Fruit fly (Drosophila melanogaster): ENCODE results near the gene Crtc.

Crtc gene

DNA sequence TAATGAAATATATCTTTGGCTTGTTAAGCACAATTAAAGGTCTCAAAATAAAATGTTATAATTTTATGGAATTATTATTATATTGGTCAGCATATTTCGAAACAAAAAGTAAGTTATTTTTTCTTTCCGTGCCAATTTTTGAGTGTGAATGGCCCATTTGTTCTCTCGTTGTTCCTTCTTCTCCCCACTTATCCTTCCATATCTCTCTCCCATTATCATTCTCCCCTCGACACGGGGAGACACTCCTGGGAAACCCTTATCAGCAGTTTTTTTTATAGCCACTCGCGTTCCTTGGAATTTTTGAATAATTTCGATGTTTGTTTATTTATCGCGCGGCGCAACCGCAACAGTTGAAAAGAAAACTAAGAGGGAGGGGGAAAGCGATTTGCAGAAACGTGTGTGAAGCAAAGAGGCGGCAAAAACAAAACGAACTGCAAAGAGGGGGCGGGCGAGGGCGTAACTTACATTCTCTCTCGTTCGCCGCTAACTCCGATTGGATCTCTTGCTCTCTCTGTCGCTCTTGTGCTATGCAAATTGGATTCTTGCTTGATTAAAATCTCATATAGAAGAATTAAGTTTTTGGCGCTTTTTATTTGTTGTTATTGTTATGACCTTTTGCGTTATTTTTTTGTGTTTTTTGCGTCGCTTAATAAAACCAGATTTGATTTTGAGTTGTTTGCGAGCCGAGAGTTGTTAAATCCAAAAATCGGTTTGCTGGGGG is 1.2 kb downstream of the Crtc start:
- TF ChIP-seq pad (GFP tag; optimal IDR thresholded peaks at IDR 0.05) = peak; percentile 68
- TF ChIP-seq tj (GFP tag; optimal IDR thresholded peaks at IDR 0.05) = no peak
- TF ChIP-seq Hr96 (GFP tag; optimal IDR thresholded peaks at IDR 0.05) = no peak
- TF ChIP-seq CG1620 (GFP tag; optimal IDR thresholded peaks at IDR 0.05) = no peak
- no peak for TF ChIP-seq CG7045 (GFP tag; optimal IDR thresholded peaks at IDR 0.05)
- no peak for TF ChIP-seq CG33017 (tag; optimal IDR thresholded peaks at IDR 0.05)
- peak; percentile 82 for TF ChIP-seq kay (GFP tag; ENCODE audit: borderline replicate concordance)
- no peak for TF ChIP-seq Crg-1 (GFP tag; optimal IDR thresholded peaks at IDR 0.05)

DNA sequence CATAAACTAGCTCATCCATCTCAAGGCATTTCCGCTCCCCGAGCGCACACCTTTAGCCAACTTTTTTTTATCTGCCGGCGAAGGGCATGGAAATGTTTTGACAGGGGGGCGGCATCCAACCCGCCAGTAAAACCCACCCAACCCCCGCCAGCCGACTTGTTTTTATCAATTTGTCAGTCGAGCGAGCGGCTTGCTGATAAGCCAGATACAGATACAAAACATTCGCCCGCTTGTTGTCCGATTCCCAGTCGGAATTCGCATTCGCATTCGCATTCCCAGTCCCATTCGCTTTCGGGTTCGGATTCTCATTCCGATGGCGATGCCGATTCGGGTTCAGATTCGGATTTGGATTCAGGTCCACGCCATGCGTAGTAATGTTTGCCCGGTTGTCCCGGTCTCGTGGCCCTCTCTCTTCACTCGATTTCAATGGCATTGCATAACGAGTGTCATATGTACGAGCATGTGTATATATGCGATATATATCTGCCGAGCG is 3.9 kb downstream of the Crtc start:
- peak; percentile 6 for TF ChIP-seq CG14711 (tag; optimal IDR thresholded peaks at IDR 0.05)
- TF ChIP-seq pad (GFP tag; optimal IDR thresholded peaks at IDR 0.05) = peak; percentile 25
- TF ChIP-seq Mnt (GFP tag; optimal IDR thresholded peaks at IDR 0.05) = peak; percentile 66
- no peak for TF ChIP-seq toe (GFP tag; optimal IDR thresholded peaks at IDR 0.05)
- TF ChIP-seq Clk (GFP tag; optimal IDR thresholded peaks at IDR 0.05) = no peak
- TF ChIP-seq tj (GFP tag; optimal IDR thresholded peaks at IDR 0.05) = peak; percentile 53
- no peak for TF ChIP-seq CG33017 (tag; optimal IDR thresholded peaks at IDR 0.05)
- TF ChIP-seq CG7101 (tag; optimal IDR thresholded peaks at IDR 0.05) = peak; percentile 5
- TF ChIP-seq kay (GFP tag; ENCODE audit: borderline replicate concordance) = peak; percentile 52
- peak; percentile 12 for TF ChIP-seq Hr96 (GFP tag; optimal IDR thresholded peaks at IDR 0.05)
- TF ChIP-seq CG1620 (GFP tag; optimal IDR thresholded peaks at IDR 0.05) = no peak
- TF ChIP-seq CG12768 (GFP tag; optimal IDR thresholded peaks at IDR 0.05) = peak; percentile 79
- TF ChIP-seq Crg-1 (GFP tag; optimal IDR thresholded peaks at IDR 0.05) = peak; percentile 32
- TF ChIP-seq cic (GFP tag; optimal IDR thresholded peaks at IDR 0.05) = peak; percentile 96
- TF ChIP-seq ovo (GFP tag; optimal IDR thresholded peaks at IDR 0.05) = peak; percentile 55
- no peak for TF ChIP-seq cnc (optimal IDR thresholded peaks at IDR 0.05)
- TF ChIP-seq CG7045 (GFP tag; optimal IDR thresholded peaks at IDR 0.05) = peak; percentile 24
- peak; percentile 5 for TF ChIP-seq CG11617 (GFP tag; optimal IDR thresholded peaks at IDR 0.05)
- TF ChIP-seq CG5204 (GFP tag; optimal IDR thresholded peaks at IDR 0.05) = peak; percentile 6
- no peak for TF ChIP-seq bab1 (GFP tag; optimal IDR thresholded peaks at IDR 0.05)

DNA sequence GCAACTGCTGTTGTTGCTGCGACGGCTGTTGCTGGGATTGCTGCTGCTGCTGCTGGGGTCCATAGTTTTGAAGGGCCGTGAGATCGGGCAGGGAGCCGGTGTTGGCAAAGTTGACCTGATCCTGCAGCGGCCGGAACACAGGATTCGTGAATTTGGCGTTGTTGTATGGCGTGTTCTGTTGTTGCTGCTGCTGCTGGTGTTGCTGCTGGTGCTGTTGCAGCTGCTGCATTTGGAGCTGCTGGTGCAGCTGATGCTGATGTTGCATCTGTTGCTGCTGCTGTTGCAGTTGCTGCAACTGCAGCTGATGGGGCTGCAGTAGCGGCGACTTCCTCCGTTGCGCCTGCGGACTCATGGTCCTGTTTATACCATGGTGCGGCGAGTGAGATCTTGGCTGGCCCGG is 5.4 kb downstream of the Crtc start:
- TF ChIP-seq CG7101 (tag; optimal IDR thresholded peaks at IDR 0.05) = no peak
- TF ChIP-seq CG5204 (GFP tag; optimal IDR thresholded peaks at IDR 0.05) = no peak
- no peak for TF ChIP-seq bab1 (GFP tag; optimal IDR thresholded peaks at IDR 0.05)
- TF ChIP-seq pad (GFP tag; optimal IDR thresholded peaks at IDR 0.05) = no peak
- TF ChIP-seq tj (GFP tag; optimal IDR thresholded peaks at IDR 0.05) = no peak
- no peak for TF ChIP-seq Mnt (GFP tag; optimal IDR thresholded peaks at IDR 0.05)
- no peak for TF ChIP-seq Hr96 (GFP tag; optimal IDR thresholded peaks at IDR 0.05)
- TF ChIP-seq CG1620 (GFP tag; optimal IDR thresholded peaks at IDR 0.05) = no peak
- no peak for TF ChIP-seq CG7045 (GFP tag; optimal IDR thresholded peaks at IDR 0.05)
- TF ChIP-seq cnc (optimal IDR thresholded peaks at IDR 0.05) = no peak
- no peak for TF ChIP-seq cic (GFP tag; optimal IDR thresholded peaks at IDR 0.05)
- no peak for TF ChIP-seq CG11617 (GFP tag; optimal IDR thresholded peaks at IDR 0.05)
- no peak for TF ChIP-seq CG33017 (tag; optimal IDR thresholded peaks at IDR 0.05)
- no peak for TF ChIP-seq toe (GFP tag; optimal IDR thresholded peaks at IDR 0.05)
- TF ChIP-seq Crg-1 (GFP tag; optimal IDR thresholded peaks at IDR 0.05) = no peak
- no peak for TF ChIP-seq CG14711 (tag; optimal IDR thresholded peaks at IDR 0.05)
- no peak for TF ChIP-seq Clk (GFP tag; optimal IDR thresholded peaks at IDR 0.05)
- no peak for TF ChIP-seq kay (GFP tag; ENCODE audit: borderline replicate concordance)

DNA sequence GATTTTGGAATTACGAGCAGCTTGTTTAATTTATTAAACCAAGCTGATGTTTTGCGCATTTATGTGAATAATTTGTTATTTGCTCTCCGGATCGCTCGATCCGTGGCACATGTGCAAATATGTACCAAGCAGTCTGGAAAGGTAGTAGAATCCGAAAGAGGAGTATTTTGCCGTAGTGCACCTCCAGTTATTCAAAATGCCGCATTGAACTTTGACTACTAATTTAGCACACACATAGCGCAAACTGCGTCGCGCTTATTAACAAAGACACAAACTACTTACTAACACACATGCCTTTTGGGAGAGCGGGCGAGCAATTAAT is 9.8 kb downstream of the Crtc start:
- TF ChIP-seq ovo (GFP tag; optimal IDR thresholded peaks at IDR 0.05) = peak; percentile 27
- no peak for TF ChIP-seq toe (GFP tag; optimal IDR thresholded peaks at IDR 0.05)
- peak; percentile 6 for TF ChIP-seq CG7045 (GFP tag; optimal IDR thresholded peaks at IDR 0.05)
- peak; percentile 11 for TF ChIP-seq Mnt (GFP tag; optimal IDR thresholded peaks at IDR 0.05)
- no peak for TF ChIP-seq Clk (GFP tag; optimal IDR thresholded peaks at IDR 0.05)
- TF ChIP-seq Crg-1 (GFP tag; optimal IDR thresholded peaks at IDR 0.05) = peak; percentile 66
- TF ChIP-seq cic (GFP tag; optimal IDR thresholded peaks at IDR 0.05) = peak; percentile 88
- TF ChIP-seq bab1 (GFP tag; optimal IDR thresholded peaks at IDR 0.05) = no peak
- peak; percentile 29 for TF ChIP-seq CG12768 (GFP tag; optimal IDR thresholded peaks at IDR 0.05)

DNA sequence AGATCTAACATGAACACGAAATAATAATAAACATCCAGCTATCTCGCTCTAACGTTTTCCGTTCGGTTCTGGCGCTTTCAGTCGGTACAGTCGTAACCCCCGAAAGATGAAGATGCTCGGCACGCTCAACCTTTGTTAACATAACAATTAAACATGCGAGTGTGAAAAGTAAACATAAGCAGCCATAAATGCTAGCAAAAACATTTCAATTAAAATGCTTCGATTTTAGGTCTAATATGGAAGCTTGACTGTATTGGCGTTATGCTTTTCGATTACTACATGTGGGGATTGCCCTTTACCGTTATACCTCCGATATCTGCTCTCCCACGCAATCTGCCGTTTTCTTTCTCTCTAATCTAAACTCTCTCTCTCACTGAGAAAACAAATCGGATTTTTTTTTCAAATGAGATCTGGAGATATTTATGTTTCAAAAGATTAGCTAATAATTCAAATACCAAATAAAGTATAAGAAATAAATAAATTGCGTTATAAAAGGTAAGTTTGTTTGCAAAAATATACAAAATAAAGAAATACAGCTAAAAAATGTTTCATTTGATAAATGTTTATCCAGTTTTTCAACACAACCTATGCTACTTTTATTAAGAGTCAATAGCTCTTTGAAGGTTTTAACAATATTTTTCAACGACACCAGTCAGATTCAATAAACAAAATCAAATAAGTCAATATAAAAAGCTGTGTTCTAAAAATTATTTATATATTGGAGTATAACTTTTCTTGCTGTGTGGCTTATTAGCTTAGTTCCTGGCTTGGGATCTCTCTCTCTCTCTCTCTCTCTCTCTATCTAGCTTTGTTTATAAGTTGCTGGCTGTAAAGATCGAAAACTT is 10.4 kb downstream of the Crtc start:
- TF ChIP-seq tj (GFP tag; optimal IDR thresholded peaks at IDR 0.05) (no peak), CG14711 (tag; optimal IDR thresholded peaks at IDR 0.05) (peak; percentile 81), CG33017 (tag; optimal IDR thresholded peaks at IDR 0.05) (peak; percentile 79), CG1620 (GFP tag; optimal IDR thresholded peaks at IDR 0.05) (peak; percentile 25), CG7101 (tag; optimal IDR thresholded peaks at IDR 0.05) (peak; percentile 87), cic (GFP tag; optimal IDR thresholded peaks at IDR 0.05) (peak; percentile 25), bab1 (GFP tag; optimal IDR thresholded peaks at IDR 0.05) (peak; percentile 87), Clk (GFP tag; optimal IDR thresholded peaks at IDR 0.05) (no peak), CG11617 (GFP tag; optimal IDR thresholded peaks at IDR 0.05) (peak; percentile 55), ovo (GFP tag; optimal IDR thresholded peaks at IDR 0.05) (peak; percentile 100), Hr96 (GFP tag; optimal IDR thresholded peaks at IDR 0.05) (peak; percentile 62), pad (GFP tag; optimal IDR thresholded peaks at IDR 0.05) (peak; percentile 95), cnc (optimal IDR thresholded peaks at IDR 0.05) (no peak), CG12768 (GFP tag; optimal IDR thresholded peaks at IDR 0.05) (peak; percentile 1), Crg-1 (GFP tag; optimal IDR thresholded peaks at IDR 0.05) (peak; percentile 46), Mnt (GFP tag; optimal IDR thresholded peaks at IDR 0.05) (peak; percentile 21), toe (GFP tag; optimal IDR thresholded peaks at IDR 0.05) (peak; percentile 6), CG7045 (GFP tag; optimal IDR thresholded peaks at IDR 0.05) (peak; percentile 68), CG5204 (GFP tag; optimal IDR thresholded peaks at IDR 0.05) (peak; percentile 63), kay (GFP tag; ENCODE audit: borderline replicate concordance) (no peak)

Measured in whole organism, adult.